Worm (Caenorhabditis elegans) whole organism, L4 larva: ENCODE data around the gene sri-60.

Source experiments
- aly-2 ChIP-seq: sonication (generic microtip); optimal IDR thresholded peaks from 2 replicates; lab custom pipeline; 2018; ENCODE audit warnings: missing biosample characterization, missing genetic modification characterization
- ama-1 ChIP-seq: fragments of 150-350 bp; optimal IDR thresholded peaks from 2 replicates; lab custom pipeline; 2014; ENCODE audit warnings: inconsistent platforms, mixed read lengths
- fos-1 ChIP-seq: fragments of 150-350 bp; optimal IDR thresholded peaks from 2 replicates; lab custom pipeline; 2014; ENCODE audit warnings: missing biosample characterization, missing genetic modification characterization
- rbr-2 ChIP-seq: sonication (generic microtip); optimal IDR thresholded peaks from 2 replicates; lab custom pipeline; 2016; ENCODE audit warnings: missing genotype, missing genetic modification characterization, missing compliant biosample characterization

DNA sequence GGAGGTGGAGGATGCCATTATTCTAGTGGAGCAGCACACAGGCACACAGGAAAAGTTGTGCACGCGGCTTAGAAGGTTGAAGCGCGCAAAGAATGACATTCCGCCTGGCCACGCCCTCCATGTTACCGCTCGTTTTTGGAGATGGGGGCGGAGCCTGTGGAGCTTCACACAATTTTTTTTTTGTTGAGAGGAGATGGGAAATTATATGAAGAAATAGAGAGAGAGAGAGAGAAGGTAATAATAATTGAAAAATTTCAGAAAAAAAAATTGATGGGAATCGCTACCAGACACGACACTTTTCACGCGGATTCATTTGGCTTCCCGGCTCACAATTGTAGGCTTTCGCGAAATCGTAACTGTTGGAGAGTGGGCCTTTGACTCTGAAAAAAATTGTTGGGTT, 14.7 kb upstream of the sri-60 start, which contains the start of gene T05A8.3:
- no peak for TF ChIP-seq aly-2 (tag; lab: Kevin White, UChicago)
- TF ChIP-seq ama-1 (lab: Kevin White, UChicago), result no peak
- no peak for TF ChIP-seq fos-1
- no peak for TF ChIP-seq rbr-2 (tag; lab: Kevin White, UChicago)
